Worm (Caenorhabditis elegans) whole organism, L4/young adult: ENCODE results near the gene D2096.11.
A peak's percentile ranks its signal among the peaks of the same experiment; 100 is the strongest.

Experiments
- W03F9.2 ChIP-seq: fragments of 150-350 bp; optimal IDR thresholded peaks from 2 replicates; lab custom pipeline; 2014; ENCODE audit warnings: missing biosample characterization, missing genetic modification characterization
- dao-5 ChIP-seq: sonication (generic microtip); optimal IDR thresholded peaks from 2 replicates; lab custom pipeline; 2016; ENCODE audit warnings: missing genotype, missing genetic modification characterization, moderate library complexity, missing compliant biosample characterization
- him-1 ChIP-seq: sonication (generic microtip); optimal IDR thresholded peaks from 2 replicates; lab custom pipeline; 2016; ENCODE audit warnings: missing genotype, missing genetic modification reagents, missing genetic modification characterization, missing compliant biosample characterization

ce11 chrIV:8377501-8377900 lies 16.5 kb downstream of the D2096.11 start, which contains the start of gene D2096.7:
- TF ChIP-seq him-1: no peak
- TF ChIP-seq W03F9.2 (tag; lab: Kevin White, UChicago): no peak
- TF ChIP-seq dao-5: peak; percentile 26
